Fruit fly (Drosophila melanogaster) whole organism, prepupa: ENCODE measurements around the gene udt.

Source experiments
- Blimp-1 ChIP-seq: fragments of 200-800 bp; sonication (Bioruptor generic); optimal IDR thresholded peaks from 3 replicates; lab custom pipeline; 2017; ENCODE audit warnings: missing biosample characterization, missing genetic modification characterization, mild to moderate bottlenecking, moderate library complexity, missing genetic modification reagents
- CG10631 ChIP-seq: fragments of 200-800 bp; sonication (Bioruptor generic); optimal IDR thresholded peaks from 2 replicates; lab custom pipeline; 2016; ENCODE audit warnings: missing biosample characterization, missing genetic modification characterization
- CG11294 ChIP-seq: fragments of 200-800 bp; sonication (Bioruptor generic); IDR thresholded peaks from 2 replicates; pipeline ENCODE4 v1.3.6; 2022; ENCODE audit warnings: missing biosample characterization, missing genetic modification characterization
- CG11762 ChIP-seq: fragments of 200-800 bp; sonication (Bioruptor generic); optimal IDR thresholded peaks from 3 replicates; lab custom pipeline; 2016; ENCODE audit warnings: missing biosample characterization, missing genetic modification characterization; ENCODE audit not compliant: insufficient read depth
- CG11902 ChIP-seq: fragments of 200-800 bp; sonication (Bioruptor generic); optimal IDR thresholded peaks from 3 replicates; lab custom pipeline; 2016; ENCODE audit warnings: missing biosample characterization, missing genetic modification characterization
- CG15336 ChIP-seq: fragments of 200-800 bp; sonication (Bioruptor generic); IDR thresholded peaks from 2 replicates; pipeline ENCODE4 v1.3.6; 2022; ENCODE audit warnings: missing biosample characterization, missing genetic modification characterization
- CG1621 ChIP-seq: fragments of 200-800 bp; sonication (Bioruptor generic); optimal IDR thresholded peaks from 3 replicates; lab custom pipeline; 2018; ENCODE audit warnings: missing biosample characterization, mild to moderate bottlenecking, missing genetic modification characterization
- CG31627 ChIP-seq: fragments of 200-800 bp; sonication (Bioruptor generic); optimal IDR thresholded peaks from 3 replicates; lab custom pipeline; 2016; ENCODE audit warnings: missing biosample characterization, missing genetic modification characterization
- CG34406 ChIP-seq: fragments of 200-800 bp; sonication (Bioruptor generic); optimal IDR thresholded peaks from 3 replicates; lab custom pipeline; 2016; ENCODE audit warnings: missing biosample characterization, missing genetic modification characterization
- CG3919 ChIP-seq: fragments of 200-800 bp; sonication (Bioruptor generic); optimal IDR thresholded peaks from 3 replicates; lab custom pipeline; 2016; ENCODE audit warnings: missing biosample characterization, missing genetic modification characterization
- CG4318 ChIP-seq: fragments of 200-800 bp; sonication (Bioruptor generic); optimal IDR thresholded peaks from 3 replicates; lab custom pipeline; 2017; ENCODE audit warnings: missing biosample characterization, mild to moderate bottlenecking, missing genetic modification characterization
- CG6163 ChIP-seq: fragments of 200-800 bp; sonication (Bioruptor generic); IDR thresholded peaks from 3 replicates; pipeline ENCODE4 v1.3.6; 2022; ENCODE audit warnings: missing biosample characterization, missing genetic modification characterization
- CG6276 ChIP-seq: fragments of 200-800 bp; sonication (Bioruptor generic); optimal IDR thresholded peaks from 2 replicates; lab custom pipeline; 2017; ENCODE audit warnings: missing biosample characterization, mild to moderate bottlenecking, missing genetic modification characterization
- CG6792 ChIP-seq: fragments of 200-800 bp; sonication (Bioruptor generic); optimal IDR thresholded peaks from 3 replicates; lab custom pipeline; 2016; ENCODE audit warnings: missing biosample characterization, missing genetic modification characterization
- CG6854 ChIP-seq: fragments of 200-800 bp; sonication (Bioruptor generic); optimal IDR thresholded peaks from 2 replicates; lab custom pipeline; 2017; ENCODE audit warnings: missing biosample characterization, mild to moderate bottlenecking, missing genetic modification characterization
- CG7368 ChIP-seq: fragments of 200-800 bp; sonication (Bioruptor generic); optimal IDR thresholded peaks from 3 replicates; lab custom pipeline; 2016; ENCODE audit warnings: missing biosample characterization, missing genetic modification characterization
- CG8119 ChIP-seq: fragments of 200-800 bp; sonication (Bioruptor generic); IDR thresholded peaks from 3 replicates; pipeline ENCODE4 v1.3.6; 2022; ENCODE audit warnings: missing biosample characterization, missing genetic modification characterization
- CG8319 ChIP-seq: fragments of 200-800 bp; sonication (Bioruptor generic); optimal IDR thresholded peaks from 3 replicates; lab custom pipeline; 2016; ENCODE audit warnings: missing biosample characterization, missing genetic modification characterization
- CG8632 ChIP-seq: fragments of 200-800 bp; sonication (Bioruptor generic); optimal IDR thresholded peaks from 3 replicates; lab custom pipeline; 2016; ENCODE audit warnings: missing biosample characterization, missing genetic modification characterization
- CG9139 ChIP-seq: fragments of 200-800 bp; sonication (Bioruptor generic); optimal IDR thresholded peaks from 3 replicates; lab custom pipeline; 2017; ENCODE audit warnings: missing biosample characterization, mild to moderate bottlenecking, missing genetic modification characterization
- Eip75B ChIP-seq: fragments of 200-800 bp; sonication (Bioruptor generic); optimal IDR thresholded peaks from 3 replicates; lab custom pipeline; 2016; ENCODE audit warnings: missing biosample characterization, missing genetic modification characterization
- Eip93F ChIP-seq: fragments of 200-800 bp; sonication (Bioruptor generic); optimal IDR thresholded peaks from 2 replicates; lab custom pipeline; 2016; ENCODE audit warnings: missing biosample characterization, mild to moderate bottlenecking, missing genetic modification characterization
- Ets21C ChIP-seq: fragments of 200-800 bp; sonication (Bioruptor generic); optimal IDR thresholded peaks from 3 replicates; lab custom pipeline; 2016; ENCODE audit warnings: missing biosample characterization, missing genetic modification characterization
- Ets96B ChIP-seq: fragments of 200-800 bp; optimal IDR thresholded peaks from 2 replicates; lab custom pipeline; 2019; ENCODE audit warnings: missing biosample characterization, mild to moderate bottlenecking, missing genetic modification characterization, moderate library complexity
- Gug ChIP-seq: fragments of 200-800 bp; sonication (Bioruptor generic); IDR thresholded peaks from 2 replicates; pipeline ENCODE4 v1.3.6; 2022; ENCODE audit warnings: missing biosample characterization, missing genetic modification characterization
- Hr38 ChIP-seq: sonication (Bioruptor generic); optimal IDR thresholded peaks from 2 replicates; lab custom pipeline; 2016; ENCODE audit warnings: missing biosample characterization, missing genetic modification characterization
- Hr39 ChIP-seq: fragments of 200-800 bp; sonication (Bioruptor generic); optimal IDR thresholded peaks from 2 replicates; lab custom pipeline; 2016; ENCODE audit warnings: missing biosample characterization, missing genetic modification characterization
- Hr4 ChIP-seq: fragments of 200-800 bp; sonication (Bioruptor generic); optimal IDR thresholded peaks from 3 replicates; lab custom pipeline; 2016; ENCODE audit warnings: missing biosample characterization, missing genetic modification characterization
- Met ChIP-seq: fragments of 200-800 bp; sonication (Bioruptor generic); optimal IDR thresholded peaks from 3 replicates; lab custom pipeline; 2016; ENCODE audit warnings: missing biosample characterization, missing genetic modification characterization
- Smox ChIP-seq: fragments of 200-800 bp; sonication (Bioruptor generic); optimal IDR thresholded peaks from 3 replicates; lab custom pipeline; 2016; ENCODE audit warnings: missing biosample characterization, missing genetic modification characterization
- Sox14 ChIP-seq: fragments of 200-800 bp; sonication (Bioruptor generic); optimal IDR thresholded peaks from 3 replicates; lab custom pipeline; 2016; ENCODE audit warnings: missing biosample characterization, missing genetic modification characterization
- Sox15 ChIP-seq: fragments of 200-800 bp; sonication (Bioruptor generic); optimal IDR thresholded peaks from 3 replicates; lab custom pipeline; 2016; ENCODE audit warnings: missing biosample characterization, missing genetic modification characterization
- achi ChIP-seq: fragments of 200-800 bp; sonication (Bioruptor generic); optimal IDR thresholded peaks from 3 replicates; lab custom pipeline; 2016; ENCODE audit warnings: missing biosample characterization, missing genetic modification characterization
- acj6 ChIP-seq: fragments of 200-800 bp; sonication (Bioruptor generic); optimal IDR thresholded peaks from 3 replicates; lab custom pipeline; 2016; ENCODE audit warnings: missing biosample characterization, missing genetic modification characterization
- dac ChIP-seq: fragments of 200-800 bp; sonication (Bioruptor generic); optimal IDR thresholded peaks from 2 replicates; lab custom pipeline; 2017; ENCODE audit warnings: missing biosample characterization, mild to moderate bottlenecking, missing genetic modification characterization
- dsx ChIP-seq: fragments of 200-800 bp; optimal IDR thresholded peaks from 3 replicates; lab custom pipeline; 2019; ENCODE audit warnings: missing biosample characterization, mild to moderate bottlenecking, missing genetic modification characterization, moderate library complexity; ENCODE audit not compliant: poor library complexity, severe bottlenecking
- eg ChIP-seq: fragments of 200-800 bp; sonication (Bioruptor generic); IDR thresholded peaks from 3 replicates; pipeline ENCODE4 v1.3.6; 2022; ENCODE audit warnings: missing biosample characterization, missing genetic modification characterization
- fkh ChIP-seq: fragments of 200-800 bp; sonication (Bioruptor generic); optimal IDR thresholded peaks from 3 replicates; lab custom pipeline; 2017; ENCODE audit warnings: missing biosample characterization, mild to moderate bottlenecking, missing genetic modification characterization, moderate library complexity
- net ChIP-seq: fragments of 200-800 bp; sonication (Bioruptor generic); optimal IDR thresholded peaks from 3 replicates; lab custom pipeline; 2016; ENCODE audit warnings: missing biosample characterization, missing genetic modification characterization
- pdm3 ChIP-seq: fragments of 200-800 bp; sonication (Bioruptor generic); optimal IDR thresholded peaks from 3 replicates; lab custom pipeline; 2016; ENCODE audit warnings: missing biosample characterization, missing genetic modification characterization
- salr ChIP-seq, 2 experiments: fragments of 200-800 bp; sonication (Bioruptor generic); optimal IDR thresholded peaks; 3 replicates each; lab custom pipeline; 2016 to 2018; ENCODE audit warnings: missing biosample characterization in 2 of 2, missing genetic modification characterization in 2 of 2, mild to moderate bottlenecking in 1 of 2
- spab ChIP-seq: fragments of 200-800 bp; sonication (Bioruptor generic); optimal IDR thresholded peaks from 2 replicates; lab custom pipeline; 2017; ENCODE audit warnings: missing biosample characterization, mild to moderate bottlenecking, missing genetic modification characterization, missing genetic modification reagents
- ss ChIP-seq, 2 experiments: fragments of 200-800 bp; sonication (Bioruptor generic); optimal IDR thresholded peaks; 2 replicates in 1 of 2; 3 replicates in 1 of 2; lab custom pipeline; 2017 to 2018; ENCODE audit warnings: mild to moderate bottlenecking in 2 of 2, missing biosample characterization in 2 of 2, missing genetic modification characterization in 2 of 2, moderate library complexity in 1 of 2
- svp ChIP-seq: fragments of 200-800 bp; sonication (Bioruptor generic); peaks from one replicate; lab custom pipeline; 2016; ENCODE audit warnings: missing biosample characterization, missing genetic modification characterization
- topi ChIP-seq: fragments of 200-800 bp; sonication (Bioruptor generic); optimal IDR thresholded peaks from 3 replicates; lab custom pipeline; 2016; ENCODE audit warnings: missing biosample characterization, missing genetic modification characterization

udt gene

DNA sequence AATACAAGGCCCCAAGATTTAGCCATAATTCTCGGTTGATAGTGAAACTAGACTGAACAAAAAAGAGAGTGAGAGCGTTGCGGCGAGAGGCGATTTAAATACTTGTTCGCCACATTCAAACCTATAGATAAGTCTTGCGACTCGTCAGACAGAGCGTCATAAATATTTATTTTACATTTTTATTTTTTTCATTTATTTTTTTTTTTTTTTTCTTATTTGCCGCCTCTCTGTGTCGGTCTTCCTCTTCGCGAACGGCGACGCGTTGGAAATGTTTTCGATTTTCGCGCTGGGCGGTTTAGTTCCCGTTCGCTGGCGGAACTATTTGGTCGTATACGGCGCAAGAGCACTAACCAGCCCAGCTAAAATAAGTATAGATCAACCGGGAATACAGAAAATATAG lies 35.0 kb downstream of the udt start (continued):
- TF ChIP-seq CG11902 (no peak), Hr38 (GFP tag; lab: Kevin White, UChicago) (no peak), spab (peak; percentile 6), Sox15 (GFP tag; lab: Kevin White, UChicago) (no peak), CG3919 (GFP tag; lab: Kevin White, UChicago) (no peak), pdm3 (GFP tag; lab: Kevin White, UChicago) (no peak), Ets96B (tag; lab: Kevin White, UChicago) (peak; percentile 16), Gug (no peak), Sox14 (GFP tag; lab: Kevin White, UChicago) (no peak), CG6276 (GFP tag; lab: Kevin White, UChicago) (peak; percentile 49), ss (GFP tag; optimal IDR thresholded peaks at IDR 0.05; lab: Kevin White, UChicago) (peak; percentile 60 to 77), CG6854 (no peak), salr (GFP tag; optimal IDR thresholded peaks at IDR 0.05; lab: Kevin White, UChicago) (no peak), fkh (GFP tag; lab: Kevin White, UChicago) (peak; percentile 12), net (GFP tag; lab: Kevin White, UChicago) (peak; percentile 33), Blimp-1 (GFP tag; lab: Kevin White, UChicago) (no peak), CG10631 (no peak), acj6 (no peak), CG6792 (GFP tag; lab: Kevin White, UChicago) (no peak), CG4318 (no peak), Met (no peak), dsx (GFP tag; lab: Kevin White, UChicago) (peak; percentile 46), Hr39 (no peak)

DNA sequence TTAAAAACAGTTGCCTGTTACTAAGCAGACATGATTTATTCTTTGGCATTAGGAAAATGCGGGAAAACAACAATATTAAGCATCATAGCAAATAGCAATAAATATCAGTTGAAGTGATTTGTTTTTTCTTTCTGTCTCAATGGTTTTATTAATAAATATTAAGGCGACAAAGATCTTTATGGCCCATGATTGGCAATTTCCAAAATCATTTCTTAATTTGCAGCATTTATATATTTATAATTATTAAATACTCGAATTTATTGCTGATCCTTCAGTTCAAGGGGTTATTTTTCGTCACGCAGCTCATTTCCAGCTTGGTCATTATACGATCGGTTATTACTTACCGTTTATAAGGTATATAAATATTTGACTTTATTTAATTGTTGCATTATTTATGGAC lies 35.4 kb downstream of the udt start:
- TF ChIP-seq topi (GFP tag; lab: Kevin White, UChicago) (no peak), CG8119 (no peak), CG6163 (GFP tag; lab: Robert Waterston, UW) (no peak), eg (GFP tag; lab: Robert Waterston, UW) (no peak), CG31627 (GFP tag; lab: Kevin White, UChicago) (no peak), Hr4 (GFP tag; lab: Kevin White, UChicago) (no peak)

- peak; percentile 33 for TF ChIP-seq CG11902
- peak; percentile 33 for TF ChIP-seq CG4318
- peak; percentile 43 for TF ChIP-seq CG8319 (GFP tag; lab: Kevin White, UChicago)
- TF ChIP-seq CG9139 (GFP tag; lab: Kevin White, UChicago) = no peak
- TF ChIP-seq achi (GFP tag; lab: Kevin White, UChicago) = peak; percentile 69
- peak; percentile 23 for TF ChIP-seq spab
- TF ChIP-seq topi (GFP tag; lab: Kevin White, UChicago) = peak; percentile 62
- peak; percentile 78 for TF ChIP-seq CG6163 (GFP tag; lab: Robert Waterston, UW)
- TF ChIP-seq acj6 = peak; percentile 63
- peak; percentile 54 for TF ChIP-seq fkh (GFP tag; lab: Kevin White, UChicago)
- TF ChIP-seq Eip75B (GFP tag; lab: Kevin White, UChicago) = peak; percentile 67
- TF ChIP-seq svp (GFP tag; lab: Kevin White, UChicago) = peak; percentile 84
- peak; percentile 70 for TF ChIP-seq CG11294
- TF ChIP-seq dac (GFP tag; lab: Kevin White, UChicago) = peak; percentile 8
- peak; percentile 62 for TF ChIP-seq Ets96B (tag; lab: Kevin White, UChicago)
- TF ChIP-seq Smox (GFP tag; lab: Kevin White, UChicago) = peak; percentile 65
- peak; percentile 82 for TF ChIP-seq CG8119
- TF ChIP-seq Hr4 (GFP tag; lab: Kevin White, UChicago) = peak; percentile 80
- peak in 1 of 2 experiments; percentile 70 for TF ChIP-seq salr (GFP tag; optimal IDR thresholded peaks at IDR 0.05; lab: Kevin White, UChicago)
- TF ChIP-seq CG6792 (GFP tag; lab: Kevin White, UChicago) = peak; percentile 61
- TF ChIP-seq CG11762 (GFP tag; lab: Kevin White, UChicago) = peak; percentile 5
- no peak for TF ChIP-seq CG6854
- TF ChIP-seq net (GFP tag; lab: Kevin White, UChicago) = peak; percentile 79
- peak; percentile 61 for TF ChIP-seq CG34406
- TF ChIP-seq Eip93F (GFP tag; lab: Kevin White, UChicago) = no peak
- peak; percentile 66 for TF ChIP-seq Sox14 (GFP tag; lab: Kevin White, UChicago)
- peak; percentile 47 for TF ChIP-seq dsx (GFP tag; lab: Kevin White, UChicago)
- TF ChIP-seq CG15336 = peak; percentile 85
- TF ChIP-seq CG8632 (GFP tag; lab: Kevin White, UChicago) = peak; percentile 53
- peak; percentile 86 for TF ChIP-seq eg (GFP tag; lab: Robert Waterston, UW)
- TF ChIP-seq Hr38 (GFP tag; lab: Kevin White, UChicago) = no peak
- TF ChIP-seq pdm3 (GFP tag; lab: Kevin White, UChicago) = peak; percentile 74
- TF ChIP-seq CG7368 (GFP tag; lab: Kevin White, UChicago) = peak; percentile 46
- TF ChIP-seq CG31627 (GFP tag; lab: Kevin White, UChicago) = peak; percentile 58
- peak; percentile 60 for TF ChIP-seq CG10631
- TF ChIP-seq CG1621 (tag; lab: Kevin White, UChicago) = peak; percentile 16
- peak; percentile 29 for TF ChIP-seq Ets21C (GFP tag; lab: Kevin White, UChicago)
These were observed 36.3 kb downstream of the udt start for dm6 chr3R:23726740-23727139.
